Worm (Caenorhabditis elegans) whole organism, L3 larva: ENCODE results near the gene F42A10.7.

Source experiments
- ceh-9 ChIP-seq: sonication (generic microtip); optimal IDR thresholded peaks from 2 replicates; lab custom pipeline; 2018; ENCODE audit warnings: missing biosample characterization, missing genetic modification characterization
- nhr-28 ChIP-seq: fragments of 150-350 bp; optimal IDR thresholded peaks from 2 replicates; lab custom pipeline; 2014; ENCODE audit warnings: missing biosample characterization, missing genetic modification characterization
- nhr-77 ChIP-seq: fragments of 150-350 bp; optimal IDR thresholded peaks from 2 replicates; lab custom pipeline; 2014; ENCODE audit warnings: missing biosample characterization, missing genetic modification characterization
- snpc-4 ChIP-seq: fragments of 150-350 bp; optimal IDR thresholded peaks from 2 replicates; lab custom pipeline; 2014; ENCODE audit warnings: missing biosample characterization, missing genetic modification characterization
- unc-62 ChIP-seq: fragments of 150-350 bp; sonication (generic microtip); optimal IDR thresholded peaks from 4 replicates; lab custom pipeline; 2014; ENCODE audit warnings: missing biosample characterization, missing genetic modification reagents, missing genetic modification characterization
- ztf-4 ChIP-seq: fragments of 150-350 bp; optimal IDR thresholded peaks from 2 replicates; lab custom pipeline; 2014; ENCODE audit warnings: missing biosample characterization, missing genetic modification characterization

ce11 chrIII:6221403-6221802 is 42.9 kb upstream of the F42A10.7 start:
- TF ChIP-seq unc-62 (GFP tag; lab: Kevin White, UChicago): no peak
- TF ChIP-seq ztf-4 (tag; lab: Kevin White, UChicago): no peak
- no peak for TF ChIP-seq nhr-28
- TF ChIP-seq nhr-77: no peak
- no peak for TF ChIP-seq ceh-9
- no peak for TF ChIP-seq snpc-4 (tag; lab: Kevin White, UChicago)
